Fruit fly (Drosophila melanogaster) Kc167 (cell line): Measurements from ENCODE around the gene CG14420.

Source experiments
- Myc ChIP-seq: fragments of >200 bp; optimal IDR thresholded peaks from 2 replicates; lab custom pipeline; 2017; ENCODE audit warnings: missing external identifiers
- Sin3A ChIP-seq: fragments of >200 bp; optimal IDR thresholded peaks from 2 replicates; lab custom pipeline; 2018; ENCODE audit warnings: missing external identifiers
- h ChIP-seq: fragments of >200 bp; optimal IDR thresholded peaks from 3 replicates; lab custom pipeline; 2018; ENCODE audit warnings: missing external identifiers
- insv ChIP-seq: fragments of >200 bp; optimal IDR thresholded peaks from 3 replicates; lab custom pipeline; 2018; ENCODE audit warnings: missing external identifiers
- psq ChIP-seq: fragments of >200 bp; optimal IDR thresholded peaks from 2 replicates; lab custom pipeline; 2017; ENCODE audit warnings: missing external identifiers
- ttk ChIP-seq: sonication (Bioruptor generic); optimal IDR thresholded peaks from 2 replicates; lab custom pipeline; 2017; ENCODE audit warnings: missing external identifiers

DNA sequence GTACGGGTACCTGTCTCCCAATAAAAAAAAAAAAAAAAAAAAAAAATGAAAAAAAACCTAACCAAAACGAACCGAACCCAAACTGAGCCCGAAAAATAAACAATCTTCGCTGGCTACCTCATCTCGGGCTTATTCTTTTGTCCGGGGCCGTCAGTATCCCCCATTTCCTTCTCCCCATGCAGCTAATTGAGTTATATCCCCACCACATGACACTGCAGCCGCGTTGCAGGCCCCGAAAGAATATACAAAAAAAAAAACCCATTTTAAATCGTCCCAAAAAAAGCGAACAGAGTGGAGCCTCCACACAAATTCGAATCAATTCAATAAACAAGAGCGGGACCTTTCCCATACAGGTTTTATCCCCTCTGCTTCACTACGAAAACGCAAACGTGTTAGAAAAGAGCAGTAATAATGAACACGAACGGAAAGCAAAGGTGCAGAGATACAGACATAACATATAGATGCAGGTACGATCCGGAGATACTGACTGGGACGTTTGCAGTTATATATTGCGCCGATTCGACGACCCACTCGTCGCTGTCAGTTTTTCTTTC is 26.1 kb downstream of the CG14420 start:
- TF ChIP-seq psq (lab: Kevin White, UChicago): no peak
- no peak for TF ChIP-seq insv (lab: Kevin White, UChicago)
- TF ChIP-seq Sin3A: no peak
- TF ChIP-seq h: no peak
- TF ChIP-seq ttk (lab: Kevin White, UChicago): no peak
- TF ChIP-seq Myc: no peak
